Worm (Caenorhabditis elegans): Measurements from ENCODE around the gene col-161.

col-161 gene

ce11 chrV:13317911-13318502 is at the start of gene col-161, which contains the start of gene srh-18:
TSS of gene col-161 (minus strand) at chrV:13318011.
TSS of gene srh-18 (plus strand) at chrV:13318452.
- TF ChIP-seq W03F9.2 (tag; optimal IDR thresholded peaks at IDR 0.05) (no peak), dao-5 (tag; optimal IDR thresholded peaks at IDR 0.05) (no peak), him-1 (tag; optimal IDR thresholded peaks at IDR 0.05) (no peak)

- TF ChIP-seq him-1 (tag; optimal IDR thresholded peaks at IDR 0.05) (no peak), dao-5 (tag; optimal IDR thresholded peaks at IDR 0.05) (no peak), W03F9.2 (tag; optimal IDR thresholded peaks at IDR 0.05) (no peak)
These were observed 49.2 kb upstream of the col-161 start, which contains the start of gene srx-125 for ce11 chrV:13367024-13367423. TSS of gene srx-125 (plus strand) at chrV:13367324.

- TF ChIP-seq W03F9.2 (tag; optimal IDR thresholded peaks at IDR 0.05): no peak
- TF ChIP-seq him-1 (tag; optimal IDR thresholded peaks at IDR 0.05): no peak
- no peak for TF ChIP-seq dao-5 (tag; optimal IDR thresholded peaks at IDR 0.05)
These were observed 48.7 kb upstream of the col-161 start for ce11 chrV:13366488-13366887.

ce11 chrV:13364227-13364626 is 46.4 kb upstream of the col-161 start:
- no peak for TF ChIP-seq dao-5 (tag; optimal IDR thresholded peaks at IDR 0.05)
- TF ChIP-seq W03F9.2 (tag; optimal IDR thresholded peaks at IDR 0.05): no peak
- TF ChIP-seq him-1 (tag; optimal IDR thresholded peaks at IDR 0.05): no peak

- TF ChIP-seq W03F9.2 (tag; optimal IDR thresholded peaks at IDR 0.05): no peak
- TF ChIP-seq dao-5 (tag; optimal IDR thresholded peaks at IDR 0.05): no peak
- no peak for TF ChIP-seq him-1 (tag; optimal IDR thresholded peaks at IDR 0.05)
These were observed 45.6 kb upstream of the col-161 start, which contains the start of gene srg-46 for ce11 chrV:13363415-13363814. TSS of gene srg-46 (plus strand) at chrV:13363715.

ce11 chrV:13360254-13360653 is 42.4 kb upstream of the col-161 start, which contains the start of gene F32H5.4:
TSS of gene F32H5.4 (plus strand) at chrV:13360554.
- TF ChIP-seq dao-5 (tag; optimal IDR thresholded peaks at IDR 0.05): no peak
- TF ChIP-seq him-1 (tag; optimal IDR thresholded peaks at IDR 0.05): no peak
- TF ChIP-seq W03F9.2 (tag; optimal IDR thresholded peaks at IDR 0.05): no peak

- TF ChIP-seq W03F9.2 (tag; optimal IDR thresholded peaks at IDR 0.05): no peak
- TF ChIP-seq him-1 (tag; optimal IDR thresholded peaks at IDR 0.05): no peak
- TF ChIP-seq dao-5 (tag; optimal IDR thresholded peaks at IDR 0.05): no peak
These were observed 41.2 kb upstream of the col-161 start, which contains the start of gene F32H5.3 for ce11 chrV:13358823-13359592. TSS of gene F32H5.3 (plus strand) at chrV:13359335.

ce11 chrV:13357652-13358281 is 40.0 kb upstream of the col-161 start, which contains the start of gene F32H5.1:
TSS of gene F32H5.1 (minus strand) at chrV:13358037.
- TF ChIP-seq W03F9.2 (tag; optimal IDR thresholded peaks at IDR 0.05): no peak
- TF ChIP-seq him-1 (tag; optimal IDR thresholded peaks at IDR 0.05): no peak
- no peak for TF ChIP-seq dao-5 (tag; optimal IDR thresholded peaks at IDR 0.05)

ce11 chrV:13356210-13356609 is 38.4 kb upstream of the col-161 start:
- TF ChIP-seq dao-5 (tag; optimal IDR thresholded peaks at IDR 0.05) (no peak), him-1 (tag; optimal IDR thresholded peaks at IDR 0.05) (no peak), W03F9.2 (tag; optimal IDR thresholded peaks at IDR 0.05) (no peak)

- TF ChIP-seq dao-5 (tag; optimal IDR thresholded peaks at IDR 0.05) (no peak), him-1 (tag; optimal IDR thresholded peaks at IDR 0.05) (no peak), W03F9.2 (tag; optimal IDR thresholded peaks at IDR 0.05) (no peak)
These were observed 34.6 kb upstream of the col-161 start for ce11 chrV:13352415-13352814.

ce11 chrV:13351773-13352172 is 34.0 kb upstream of the col-161 start:
- TF ChIP-seq W03F9.2 (tag; optimal IDR thresholded peaks at IDR 0.05) (no peak), him-1 (tag; optimal IDR thresholded peaks at IDR 0.05) (no peak), dao-5 (tag; optimal IDR thresholded peaks at IDR 0.05) (no peak)

ce11 chrV:13350302-13350701 is 32.5 kb upstream of the col-161 start:
- no peak for TF ChIP-seq him-1 (tag; optimal IDR thresholded peaks at IDR 0.05)
- no peak for TF ChIP-seq W03F9.2 (tag; optimal IDR thresholded peaks at IDR 0.05)
- no peak for TF ChIP-seq dao-5 (tag; optimal IDR thresholded peaks at IDR 0.05)

ce11 chrV:13345867-13346328 is 28.1 kb upstream of the col-161 start, which contains the start of gene twk-43:
TSS of gene twk-43 (plus strand) at chrV:13346278.
- TF ChIP-seq W03F9.2 (tag; optimal IDR thresholded peaks at IDR 0.05) (no peak), dao-5 (tag; optimal IDR thresholded peaks at IDR 0.05) (no peak), him-1 (tag; optimal IDR thresholded peaks at IDR 0.05) (no peak)
